Fruit fly (Drosophila melanogaster) whole organism, embryonic: Measurements from ENCODE around the gene ZnT86D.
A peak's percentile ranks its signal among the peaks of the same experiment; 100 is the strongest.

Source experiments
- Bteb2 ChIP-seq: fragments of 200-800 bp; sonication (Bioruptor generic); optimal IDR thresholded peaks from 2 replicates; lab custom pipeline; 2016; ENCODE audit warnings: missing biosample characterization, missing genetic modification characterization
- CG10267 ChIP-seq: fragments of 200-800 bp; sonication (Bioruptor generic); optimal IDR thresholded peaks from 2 replicates; lab custom pipeline; 2018; ENCODE audit warnings: missing biosample characterization, mild to moderate bottlenecking, missing genetic modification characterization, moderate library complexity
- CG14441 ChIP-seq: fragments of 200-800 bp; sonication (Bioruptor generic); IDR thresholded peaks from 2 replicates; pipeline ENCODE4 v1.3.6; 2022; ENCODE audit warnings: missing biosample characterization, missing genetic modification characterization
- CG15479 ChIP-seq: fragments of 200-800 bp; sonication (Bioruptor generic); optimal IDR thresholded peaks from 3 replicates; lab custom pipeline; 2019; ENCODE audit warnings: missing biosample characterization, mild to moderate bottlenecking, missing genetic modification characterization, moderate library complexity
- CG15514 ChIP-seq: fragments of 200-800 bp; sonication (Bioruptor generic); optimal IDR thresholded peaks from 3 replicates; lab custom pipeline; 2017; ENCODE audit warnings: missing biosample characterization, missing genetic modification characterization, mild to moderate bottlenecking, moderate library complexity, missing genetic modification reagents
- CG17186 ChIP-seq: fragments of 200-800 bp; sonication (Bioruptor generic); optimal IDR thresholded peaks from 3 replicates; lab custom pipeline; 2017; ENCODE audit warnings: missing biosample characterization, missing genetic modification reagents, missing genetic modification characterization
- CG17829 ChIP-seq: fragments of 200-800 bp; optimal IDR thresholded peaks from 2 replicates; lab custom pipeline; 2019; ENCODE audit warnings: missing biosample characterization, mild to moderate bottlenecking, missing genetic modification characterization, moderate library complexity
- CG2129 ChIP-seq: fragments of 200-800 bp; sonication (Bioruptor generic); IDR thresholded peaks from 2 replicates; pipeline ENCODE4 v1.3.6; 2022; ENCODE audit warnings: missing biosample characterization, missing genetic modification characterization; ENCODE audit not compliant: partially characterized antibody
- CG2202 ChIP-seq: fragments of 200-800 bp; sonication (Bioruptor generic); optimal IDR thresholded peaks from 2 replicates; lab custom pipeline; 2018; ENCODE audit warnings: missing biosample characterization, mild to moderate bottlenecking, missing genetic modification characterization
- CG31388 ChIP-seq: fragments of 200-800 bp; sonication (Bioruptor generic); optimal IDR thresholded peaks from 2 replicates; lab custom pipeline; 2016; ENCODE audit warnings: missing biosample characterization, missing genetic modification characterization
- CG34376 ChIP-seq: fragments of 200-800 bp; sonication (Bioruptor generic); optimal IDR thresholded peaks from 2 replicates; lab custom pipeline; 2018; ENCODE audit warnings: missing biosample characterization, mild to moderate bottlenecking, missing genetic modification characterization
- CG4282 ChIP-seq: fragments of 200-800 bp; sonication (Bioruptor generic); optimal IDR thresholded peaks from 2 replicates; lab custom pipeline; 2016; ENCODE audit warnings: missing biosample characterization, missing genetic modification characterization
- CG4617 ChIP-seq: fragments of 200-800 bp; sonication (Bioruptor generic); optimal IDR thresholded peaks from 3 replicates; lab custom pipeline; 2016; ENCODE audit warnings: missing biosample characterization, missing genetic modification characterization, borderline replicate concordance
- CG7786 ChIP-seq: fragments of 200-800 bp; sonication (Bioruptor generic); optimal IDR thresholded peaks from 2 replicates; lab custom pipeline; 2016; ENCODE audit warnings: missing biosample characterization, missing genetic modification characterization
- CG7963 ChIP-seq: fragments of 200-800 bp; sonication (Bioruptor generic); IDR thresholded peaks from 3 replicates; pipeline ENCODE4 v1.3.6; 2022; ENCODE audit warnings: missing biosample characterization, missing genetic modification characterization; ENCODE audit not compliant: partially characterized antibody
- CG8089 ChIP-seq: fragments of 200-800 bp; sonication (Bioruptor generic); optimal IDR thresholded peaks from 3 replicates; lab custom pipeline; 2016; ENCODE audit warnings: missing biosample characterization, missing genetic modification characterization
- CG8478 ChIP-seq: fragments of >200 bp; optimal IDR thresholded peaks from 2 replicates; lab custom pipeline; 2018
- CG9727 ChIP-seq: fragments of 200-800 bp; sonication (Bioruptor generic); optimal IDR thresholded peaks from 3 replicates; lab custom pipeline; 2017; ENCODE audit warnings: missing biosample characterization, mild to moderate bottlenecking, missing genetic modification characterization
- Deaf1 ChIP-seq: fragments of 200-800 bp; optimal IDR thresholded peaks from 3 replicates; lab custom pipeline; 2019; ENCODE audit warnings: missing biosample characterization, mild to moderate bottlenecking, missing genetic modification characterization, moderate library complexity
- Dp ChIP-seq: fragments of 200-800 bp; sonication (Bioruptor generic); optimal IDR thresholded peaks from 2 replicates; lab custom pipeline; 2018; ENCODE audit warnings: missing biosample characterization, mild to moderate bottlenecking, missing genetic modification characterization, moderate library complexity
- Ets97D ChIP-seq: fragments of 200-800 bp; sonication (Bioruptor generic); optimal IDR thresholded peaks from 3 replicates; lab custom pipeline; 2016; ENCODE audit warnings: missing biosample characterization, missing genetic modification characterization
- H15 ChIP-seq: fragments of 200-800 bp; sonication (Bioruptor generic); IDR thresholded peaks from 3 replicates; pipeline ENCODE4 v1.3.6; 2022; ENCODE audit warnings: missing biosample characterization, missing genetic modification characterization
- HLH4C ChIP-seq: fragments of 200-800 bp; sonication (Bioruptor generic); IDR thresholded peaks from 3 replicates; pipeline ENCODE4 v1.3.6; 2022; ENCODE audit warnings: missing biosample characterization, missing genetic modification characterization; ENCODE audit not compliant: partially characterized antibody
- HmgD ChIP-seq: fragments of 200-800 bp; sonication (Bioruptor generic); optimal IDR thresholded peaks from 3 replicates; lab custom pipeline; 2016; ENCODE audit warnings: missing biosample characterization, missing genetic modification characterization
- HmgZ ChIP-seq: fragments of 200-800 bp; sonication (Bioruptor generic); optimal IDR thresholded peaks from 2 replicates; lab custom pipeline; 2018; ENCODE audit warnings: missing biosample characterization, mild to moderate bottlenecking, missing genetic modification characterization
- Lim3 ChIP-seq: fragments of 200-800 bp; sonication (Bioruptor generic); IDR thresholded peaks from 2 replicates; pipeline ENCODE4 v1.3.6; 2022; ENCODE audit warnings: missing biosample characterization, missing genetic modification characterization
- MBD-R2 ChIP-seq: fragments of 200-800 bp; sonication (Bioruptor generic); IDR thresholded peaks from 2 replicates; pipeline ENCODE4 v1.3.6; 2022; ENCODE audit warnings: missing biosample characterization, missing genetic modification characterization
- Nf-YC ChIP-seq: fragments of 200-800 bp; optimal IDR thresholded peaks from 3 replicates; lab custom pipeline; 2019; ENCODE audit warnings: missing biosample characterization, mild to moderate bottlenecking, missing genetic modification characterization, moderate library complexity
- NfI ChIP-seq: fragments of 200-800 bp; sonication (Bioruptor generic); optimal IDR thresholded peaks from 3 replicates; lab custom pipeline; 2018; ENCODE audit warnings: missing biosample characterization, mild to moderate bottlenecking, missing genetic modification characterization, moderate library complexity
- Six4 ChIP-seq: fragments of 200-800 bp; sonication (Bioruptor generic); optimal IDR thresholded peaks from 2 replicates; lab custom pipeline; 2016; ENCODE audit warnings: missing biosample characterization, missing genetic modification characterization
- YL-1 ChIP-seq: fragments of 200-800 bp; sonication (Bioruptor generic); optimal IDR thresholded peaks from 3 replicates; lab custom pipeline; 2017; ENCODE audit warnings: missing biosample characterization, mild to moderate bottlenecking, missing genetic modification characterization
- ab ChIP-seq: fragments of 200-800 bp; sonication (Bioruptor generic); optimal IDR thresholded peaks from 2 replicates; lab custom pipeline; 2016; ENCODE audit warnings: missing biosample characterization, missing genetic modification characterization
- amos ChIP-seq: fragments of 200-800 bp; sonication (Bioruptor generic); IDR thresholded peaks from 2 replicates; pipeline ENCODE4 v1.3.6; 2022; ENCODE audit warnings: missing biosample characterization, missing genetic modification characterization; ENCODE audit not compliant: partially characterized antibody
- ap ChIP-seq: fragments of 200-800 bp; sonication (Bioruptor generic); IDR thresholded peaks from 2 replicates; pipeline ENCODE4 v1.3.6; 2022; ENCODE audit warnings: missing biosample characterization, missing genetic modification characterization
- bab2 ChIP-seq: fragments of 200-800 bp; sonication (Bioruptor generic); optimal IDR thresholded peaks from 2 replicates; lab custom pipeline; 2016; ENCODE audit warnings: missing biosample characterization, missing genetic modification characterization
- btn ChIP-seq: fragments of 200-800 bp; sonication (Bioruptor generic); optimal IDR thresholded peaks from 2 replicates; lab custom pipeline; 2016; ENCODE audit warnings: missing biosample characterization, missing genetic modification characterization
- crc ChIP-seq: fragments of 200-800 bp; sonication (Bioruptor generic); optimal IDR thresholded peaks from 2 replicates; lab custom pipeline; 2016; ENCODE audit warnings: missing biosample characterization, missing genetic modification characterization
- dpn ChIP-seq, 2 experiments: fragments of 200-800 bp; sonication (Bioruptor generic); optimal IDR thresholded peaks; 3 replicates each; lab custom pipeline; 2016; ENCODE audit warnings: missing biosample characterization in 2 of 2, missing genetic modification characterization in 2 of 2
- ewg ChIP-seq: fragments of 200-800 bp; sonication (Bioruptor generic); optimal IDR thresholded peaks from 3 replicates; lab custom pipeline; 2017; ENCODE audit warnings: mild to moderate bottlenecking, missing biosample characterization, missing genetic modification reagents, missing genetic modification characterization
- grau ChIP-seq: fragments of 200-800 bp; optimal IDR thresholded peaks from 3 replicates; lab custom pipeline; 2019; ENCODE audit warnings: missing biosample characterization, mild to moderate bottlenecking, missing genetic modification characterization, moderate library complexity
- insv ChIP-seq, 2 experiments: fragments of 200-800 bp; sonication (Bioruptor generic); optimal IDR thresholded peaks; 3 replicates each; lab custom pipeline; 2016 to 2018; ENCODE audit warnings: missing biosample characterization in 2 of 2, missing genetic modification characterization in 2 of 2
- mld ChIP-seq: fragments of 200-800 bp; sonication (Bioruptor generic); IDR thresholded peaks from 3 replicates; pipeline ENCODE4 v1.3.6; 2022; ENCODE audit warnings: missing biosample characterization, missing genetic modification characterization; ENCODE audit not compliant: partially characterized antibody
- nerfin-1 ChIP-seq: fragments of 200-800 bp; sonication (Bioruptor generic); optimal IDR thresholded peaks from 3 replicates; lab custom pipeline; 2019; ENCODE audit warnings: missing biosample characterization, mild to moderate bottlenecking, missing genetic modification characterization, moderate library complexity
- pho ChIP-seq: fragments of 200-800 bp; sonication (Bioruptor generic); optimal IDR thresholded peaks from 2 replicates; lab custom pipeline; 2016; ENCODE audit warnings: missing biosample characterization, missing genetic modification characterization
- pita ChIP-seq: fragments of 200-800 bp; sonication (Bioruptor generic); optimal IDR thresholded peaks from 2 replicates; lab custom pipeline; 2017; ENCODE audit warnings: missing biosample characterization, mild to moderate bottlenecking, missing genetic modification characterization
- ro ChIP-seq: fragments of 200-800 bp; sonication (Bioruptor generic); IDR thresholded peaks from 2 replicates; pipeline ENCODE4 v1.3.6; 2022; ENCODE audit warnings: missing biosample characterization, missing genetic modification characterization
- tio ChIP-seq: fragments of 200-800 bp; sonication (Bioruptor generic); optimal IDR thresholded peaks from 2 replicates; lab custom pipeline; 2017; ENCODE audit warnings: missing biosample characterization, missing genetic modification characterization, inconsistent platforms
- toy ChIP-seq: fragments of 200-800 bp; sonication (Bioruptor generic); IDR thresholded peaks from 2 replicates; pipeline ENCODE4 v1.3.6; 2022; ENCODE audit warnings: missing biosample characterization, missing genetic modification characterization
- trh ChIP-seq: fragments of 200-800 bp; sonication (Bioruptor generic); optimal IDR thresholded peaks from 2 replicates; lab custom pipeline; 2016; ENCODE audit warnings: missing biosample characterization, missing genetic modification characterization
- yki ChIP-seq: fragments of >200 bp; optimal IDR thresholded peaks from 3 replicates; lab custom pipeline; 2018
- zfh1 ChIP-seq: fragments of 200-800 bp; sonication (Bioruptor generic); IDR thresholded peaks from 3 replicates; pipeline ENCODE4 v1.3.6; 2022; ENCODE audit warnings: missing biosample characterization, missing genetic modification characterization

ZnT86D gene

DNA sequence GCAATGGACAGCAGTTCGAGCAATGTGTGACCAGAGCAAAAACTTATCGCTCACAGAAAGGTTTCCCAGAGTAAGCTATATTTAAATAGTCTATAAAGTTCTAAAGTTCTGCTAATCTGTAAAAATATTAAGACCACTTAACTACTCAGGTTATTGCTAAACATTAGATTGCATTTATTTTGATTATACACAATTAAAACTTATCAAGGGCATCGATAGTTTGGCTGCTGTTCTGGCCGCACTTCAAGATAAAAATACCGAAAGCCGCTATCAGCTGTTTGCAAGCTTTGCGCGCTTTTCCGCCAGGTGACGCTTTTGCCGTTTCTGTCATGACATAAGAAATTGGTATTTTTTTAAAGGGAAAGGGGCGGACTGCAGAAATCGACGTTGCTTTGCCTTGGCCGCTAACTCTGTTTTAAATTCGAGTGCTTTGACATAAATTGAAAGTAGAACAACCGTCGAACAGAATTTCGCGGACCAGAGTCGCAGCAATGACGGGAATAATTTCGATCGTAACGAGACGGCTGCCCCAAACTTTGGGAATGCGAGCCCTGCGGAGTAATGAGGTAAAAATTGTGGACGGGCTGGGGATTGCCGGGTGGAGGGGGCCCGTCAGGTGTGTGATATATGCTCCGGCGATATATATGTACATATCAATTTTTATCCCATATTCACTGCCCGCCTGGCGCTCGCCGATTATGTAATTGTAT lies 29.8 kb upstream of the ZnT86D start, which contains the start of the genes CG17734 and CG5214 (continued):
- no peak for TF ChIP-seq mld (GFP tag; lab: Robert Waterston, UW)
- no peak for TF ChIP-seq tio (GFP tag; lab: Kevin White, UChicago)
- peak; percentile 53 for TF ChIP-seq HmgD (GFP tag; lab: Kevin White, UChicago)
- peak; percentile 69 for TF ChIP-seq CG15514 (GFP tag; lab: Kevin White, UChicago)
- TF ChIP-seq ewg: peak; percentile 21
- no peak for TF ChIP-seq nerfin-1
- peak; percentile 38 for TF ChIP-seq Dp
- TF ChIP-seq CG31388 (GFP tag; lab: Kevin White, UChicago): no peak
- TF ChIP-seq grau (tag; lab: Kevin White, UChicago): no peak
- no peak for TF ChIP-seq CG17829 (tag; lab: Kevin White, UChicago)
- no peak for TF ChIP-seq bab2
- no peak for TF ChIP-seq Bteb2
- TF ChIP-seq ro (GFP tag; lab: Robert Waterston, UW): no peak
- peak; percentile 32 for TF ChIP-seq CG10267 (tag; lab: Kevin White, UChicago)
- TF ChIP-seq CG8478: no peak
- TF ChIP-seq Lim3 (GFP tag; lab: Robert Waterston, UW): no peak
- no peak for TF ChIP-seq trh
- no peak for TF ChIP-seq ab
- TF ChIP-seq btn (GFP tag; lab: Kevin White, UChicago): no peak
- no peak for TF ChIP-seq CG8089 (GFP tag; lab: Kevin White, UChicago)
- TF ChIP-seq zfh1: no peak
- no peak for TF ChIP-seq H15 (GFP tag; lab: Robert Waterston, UW)
- no peak for TF ChIP-seq CG7963 (GFP tag; lab: Robert Waterston, UW)
- TF ChIP-seq insv (GFP tag; optimal IDR thresholded peaks at IDR 0.05; lab: Kevin White, UChicago): no peak
- TF ChIP-seq CG17186: no peak
- peak; percentile 32 for TF ChIP-seq CG34376 (GFP tag; lab: Kevin White, UChicago)
- TF ChIP-seq CG7786: no peak
- TF ChIP-seq ap (GFP tag; lab: Robert Waterston, UW): no peak
- TF ChIP-seq CG15479 (GFP tag; lab: Kevin White, UChicago): no peak
- TF ChIP-seq pho (GFP tag; lab: Kevin White, UChicago): peak; percentile 29
- TF ChIP-seq CG14441 (GFP tag; lab: Robert Waterston, UW): no peak
- no peak for TF ChIP-seq yki (lab: Kevin White, UChicago)
- no peak for TF ChIP-seq crc (GFP tag; lab: Kevin White, UChicago)
- TF ChIP-seq HmgZ (tag; lab: Kevin White, UChicago): peak; percentile 44
- TF ChIP-seq CG2129 (GFP tag; lab: Robert Waterston, UW): no peak
- no peak for TF ChIP-seq NfI (GFP tag; lab: Kevin White, UChicago)
- TF ChIP-seq CG4282 (GFP tag; lab: Kevin White, UChicago): no peak
- TF ChIP-seq MBD-R2 (GFP tag; lab: Robert Waterston, UW): peak; percentile 40; the same call in 1 of the 2 replicates
- no peak for TF ChIP-seq toy (GFP tag; lab: Robert Waterston, UW)
- TF ChIP-seq CG9727 (GFP tag; lab: Kevin White, UChicago): no peak
- TF ChIP-seq Six4 (GFP tag; lab: Kevin White, UChicago): no peak
- peak; percentile 82 for TF ChIP-seq Ets97D (GFP tag; lab: Kevin White, UChicago)
- TF ChIP-seq CG2202 (tag; lab: Kevin White, UChicago): no peak
- TF ChIP-seq YL-1 (GFP tag; lab: Kevin White, UChicago): peak; percentile 48
- peak; percentile 58; the same call in 2 of the 3 replicates for TF ChIP-seq HLH4C (GFP tag; lab: Robert Waterston, UW)
- TF ChIP-seq Nf-YC: peak; percentile 42
- peak; percentile 36 for TF ChIP-seq Deaf1 (tag; lab: Kevin White, UChicago)
- TF ChIP-seq dpn (GFP tag; optimal IDR thresholded peaks at IDR 0.05; lab: Kevin White, UChicago): peak; percentile 0 to 54
- TF ChIP-seq pita (GFP tag; lab: Kevin White, UChicago): no peak
- TF ChIP-seq CG4617 (GFP tag; lab: Kevin White, UChicago): peak; percentile 49
- peak; percentile 67; the same call in 1 of the 2 replicates for TF ChIP-seq amos (GFP tag; lab: Robert Waterston, UW)
